Fruit fly (Drosophila melanogaster): Measurements from ENCODE around the gene BigH1.

BigH1 gene

DNA sequence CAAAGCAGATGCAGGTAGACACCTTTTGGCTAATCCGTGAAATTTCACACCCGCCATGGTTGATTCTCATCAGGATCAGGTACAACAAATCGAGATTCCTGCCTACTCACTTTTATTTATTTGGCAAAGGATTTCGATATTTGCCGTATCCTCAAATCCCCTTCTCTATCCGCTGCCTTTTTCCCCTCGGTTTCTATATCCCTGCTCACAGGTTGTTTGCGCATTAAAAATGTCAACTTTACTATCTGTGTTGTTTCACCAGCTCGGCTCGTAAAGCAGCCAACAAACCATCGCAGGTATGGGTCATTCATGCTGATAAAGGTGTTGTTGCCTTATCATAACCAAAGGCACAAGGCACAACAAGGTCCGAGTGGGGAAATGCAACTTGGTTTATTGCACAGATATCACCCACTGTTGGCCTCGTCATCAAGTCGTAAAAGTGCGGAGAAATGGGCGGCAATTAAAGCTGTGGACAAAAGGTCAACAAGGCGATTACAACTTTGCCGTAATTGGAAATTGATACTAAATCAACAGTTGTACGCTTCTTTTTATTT lies 16.9 kb downstream of the BigH1 start (continued):
- TF ChIP-seq klu (GFP tag; IDR thresholded peaks at IDR 0.05): no peak
- no peak for TF ChIP-seq Stat92E (GFP tag; optimal IDR thresholded peaks at IDR 0.05)
- no peak for TF ChIP-seq CG4730 (GFP tag; IDR thresholded peaks at IDR 0.05)
- no peak for TF ChIP-seq scrt (GFP tag; optimal IDR thresholded peaks at IDR 0.05)
- TF ChIP-seq CG8924 (tag; optimal IDR thresholded peaks at IDR 0.05): no peak
- TF ChIP-seq CG15696 (tag; optimal IDR thresholded peaks at IDR 0.05): peak; percentile 15
- peak; percentile 7 for TF ChIP-seq zf30C (GFP tag; optimal IDR thresholded peaks at IDR 0.05)
- TF ChIP-seq CG3065 (GFP tag; optimal IDR thresholded peaks at IDR 0.05): no peak
- TF ChIP-seq CG4360 (GFP tag; IDR thresholded peaks at IDR 0.05): no peak
- TF ChIP-seq sc (optimal IDR thresholded peaks at IDR 0.05): no peak
- no peak for TF ChIP-seq sc (GFP tag; optimal IDR thresholded peaks at IDR 0.05)
- no peak for TF ChIP-seq Neu2 (GFP tag; optimal IDR thresholded peaks at IDR 0.05; ENCODE audit: borderline replicate concordance)
- no peak for TF ChIP-seq Ssrp (tag; optimal IDR thresholded peaks at IDR 0.05)
- peak; percentile 33 for TF ChIP-seq MTF-1 (GFP tag; optimal IDR thresholded peaks at IDR 0.05; ENCODE audit: borderline replicate concordance)
- no peak for TF ChIP-seq Rx (GFP tag; IDR thresholded peaks at IDR 0.05)
- TF ChIP-seq salm (tag; optimal IDR thresholded peaks at IDR 0.05): peak; percentile 39
- no peak for TF ChIP-seq Sry-β (GFP tag; optimal IDR thresholded peaks at IDR 0.05)
- peak; percentile 8 for TF ChIP-seq CG1603 (tag; optimal IDR thresholded peaks at IDR 0.05)
- no peak for TF ChIP-seq cg (GFP tag; optimal IDR thresholded peaks at IDR 0.05)
- no peak for TF ChIP-seq Dip2 (GFP tag; IDR thresholded peaks at IDR 0.05)
- no peak for TF ChIP-seq luna (GFP tag; optimal IDR thresholded peaks at IDR 0.05)
- TF ChIP-seq emc (GFP tag; optimal IDR thresholded peaks at IDR 0.05): no peak
- TF ChIP-seq CG33213 (GFP tag; optimal IDR thresholded peaks at IDR 0.05): no peak
- TF ChIP-seq CG8765 (GFP tag; IDR thresholded peaks at IDR 0.05): no peak
- TF ChIP-seq CG11093 (GFP tag; IDR thresholded peaks at IDR 0.05): no peak
- no peak for TF ChIP-seq CG32532 (GFP tag; IDR thresholded peaks at IDR 0.05)
- no peak for TF ChIP-seq fd96Cb (tag; optimal IDR thresholded peaks at IDR 0.05)
- no peak for TF ChIP-seq CG7963 (GFP tag; IDR thresholded peaks at IDR 0.05; ENCODE audit: partially characterized antibody)
- no peak for TF ChIP-seq Abd-B (GFP tag; optimal IDR thresholded peaks at IDR 0.05)
- TF ChIP-seq CG2889 (GFP tag; IDR thresholded peaks at IDR 0.05): no peak
- no peak for TF ChIP-seq ems (GFP tag; optimal IDR thresholded peaks at IDR 0.05)
- TF ChIP-seq CG17359 (tag; optimal IDR thresholded peaks at IDR 0.05): no peak
- TF ChIP-seq CG15269 (tag; optimal IDR thresholded peaks at IDR 0.05): no peak
- no peak for TF ChIP-seq CG8290 (GFP tag; optimal IDR thresholded peaks at IDR 0.05)
- no peak for TF ChIP-seq CG8290 (tag; optimal IDR thresholded peaks at IDR 0.05)
- TF ChIP-seq CG10209 (GFP tag; optimal IDR thresholded peaks at IDR 0.05): peak; percentile 5
- TF ChIP-seq bcd (GFP tag; optimal IDR thresholded peaks at IDR 0.05): no peak
- TF ChIP-seq CG2712 (tag; optimal IDR thresholded peaks at IDR 0.05): no peak
- TF ChIP-seq CG7745 (tag; optimal IDR thresholded peaks at IDR 0.05): no peak
- TF ChIP-seq CG1832 (GFP tag; optimal IDR thresholded peaks at IDR 0.05): no peak
- no peak for TF ChIP-seq Lim3 (GFP tag; IDR thresholded peaks at IDR 0.05)
- TF ChIP-seq Lpt (GFP tag; optimal IDR thresholded peaks at IDR 0.05): no peak
- no peak for TF ChIP-seq fru (optimal IDR thresholded peaks at IDR 0.05)
- TF ChIP-seq Doc3 (GFP tag; IDR thresholded peaks at IDR 0.05; ENCODE audit: partially characterized antibody): no peak
- TF ChIP-seq CG31441 (GFP tag; IDR thresholded peaks at IDR 0.05): no peak
- no peak for TF ChIP-seq CG5180 (GFP tag; optimal IDR thresholded peaks at IDR 0.05)
- no peak for TF ChIP-seq CG2116 (GFP tag; optimal IDR thresholded peaks at IDR 0.05)
- peak; percentile 14 for TF ChIP-seq Blimp-1 (GFP tag; optimal IDR thresholded peaks at IDR 0.05)
- no peak for TF ChIP-seq fu2 (GFP tag; optimal IDR thresholded peaks at IDR 0.05)
- no peak for TF ChIP-seq CG10147 (GFP tag; optimal IDR thresholded peaks at IDR 0.05)
- no peak for TF ChIP-seq CG6272 (GFP tag; IDR thresholded peaks at IDR 0.05)

All from whole organism, embryonic.